Worm (Caenorhabditis elegans) whole organism, early embryonic: ENCODE measurements around the gene Y57E12AR.1.

Source experiments
- ama-1 ChIP-seq: fragments of 150-350 bp; optimal IDR thresholded peaks from 2 replicates; lab custom pipeline; 2014
- ceh-13 ChIP-seq: fragments of 200-800 bp; sonication (Bioruptor generic); optimal IDR thresholded peaks from 2 replicates; lab custom pipeline; 2018; ENCODE audit warnings: mild to moderate bottlenecking, missing genetic modification characterization, missing compliant biosample characterization
- ceh-36 ChIP-seq: sonication (generic microtip); optimal IDR thresholded peaks from 2 replicates; lab custom pipeline; 2016; ENCODE audit warnings: missing genetic modification characterization, inconsistent platforms, missing compliant biosample characterization
- flt-1 ChIP-seq: fragments of 200-800 bp; sonication (Bioruptor generic); IDR thresholded peaks from 2 replicates; pipeline ENCODE4 v1.3.6; 2022; ENCODE audit warnings: missing genetic modification characterization, missing compliant biosample characterization
- hnd-1 ChIP-seq: sonication (generic microtip); optimal IDR thresholded peaks from 2 replicates; lab custom pipeline; 2016; ENCODE audit warnings: missing genetic modification characterization, missing compliant biosample characterization
- tbx-37 ChIP-seq: fragments of 200-800 bp; sonication (Bioruptor generic); conservative IDR thresholded peaks from 2 replicates; pipeline ENCODE4 v1.3.6; 2022; ENCODE audit warnings: missing genetic modification reagents, missing genetic modification characterization, missing compliant biosample characterization
- tra-4 ChIP-seq: sonication (generic microtip); optimal IDR thresholded peaks from 2 replicates; lab custom pipeline; 2017; ENCODE audit warnings: missing genetic modification characterization, missing compliant biosample characterization

- TF ChIP-seq ama-1 (lab: Kevin White, UChicago) (no peak), tra-4 (tag; lab: Kevin White, UChicago) (no peak), tbx-37 (GFP tag; lab: Robert Waterston, UW) (no peak), hnd-1 (no peak), ceh-36 (tag; lab: Kevin White, UChicago) (no peak), flt-1 (no peak), ceh-13 (GFP tag; lab: Kevin White, UChicago) (no peak)
Observed at ce11 chrV:7059350-7059749, 5.8 kb downstream of the Y57E12AR.1 start, which contains the start of gene mdt-6.
